Worm (Caenorhabditis elegans) whole organism, L2 larva: ENCODE data around the gene tbc-8.

Experiments
- C34F6.9 ChIP-seq: fragments of 150-350 bp; optimal IDR thresholded peaks from 2 replicates; lab custom pipeline; 2014; ENCODE audit warnings: missing biosample characterization, missing genetic modification characterization
- F13H6.1 ChIP-seq: sonication (generic microtip); optimal IDR thresholded peaks from 2 replicates; lab custom pipeline; 2016; ENCODE audit warnings: missing genetic modification characterization, missing compliant biosample characterization
- Y55F3AM.14 ChIP-seq: fragments of 200-800 bp; sonication (Bioruptor generic); optimal IDR thresholded peaks from 2 replicates; lab custom pipeline; 2018; ENCODE audit warnings: mild to moderate bottlenecking, missing genetic modification characterization, missing compliant biosample characterization
- ZK546.5 ChIP-seq: sonication (generic microtip); optimal IDR thresholded peaks from 2 replicates; lab custom pipeline; 2017; ENCODE audit warnings: missing biosample characterization, missing genetic modification characterization
- alr-1 ChIP-seq: fragments of 150-350 bp; optimal IDR thresholded peaks from 2 replicates; lab custom pipeline; 2014; ENCODE audit warnings: missing biosample characterization, missing genetic modification characterization
- ama-1 ChIP-seq: fragments of 150-350 bp; optimal IDR thresholded peaks from 2 replicates; lab custom pipeline; 2018; ENCODE audit warnings: inconsistent platforms
- blmp-1 ChIP-seq: sonication (generic microtip); optimal IDR thresholded peaks from 2 replicates; lab custom pipeline; 2017; ENCODE audit warnings: missing genetic modification characterization, mild to moderate bottlenecking, missing compliant biosample characterization, antibody characterized with exemption, moderate library complexity; ENCODE audit not compliant: insufficient read depth
- ceh-82 ChIP-seq: fragments of 150-350 bp; optimal IDR thresholded peaks from 2 replicates; lab custom pipeline; 2014; ENCODE audit warnings: missing biosample characterization, missing genetic modification characterization
- crh-2 ChIP-seq: sonication (generic microtip); optimal IDR thresholded peaks from 2 replicates; lab custom pipeline; 2017; ENCODE audit warnings: missing biosample characterization, missing genetic modification characterization
- elt-3 ChIP-seq: sonication (generic microtip); optimal IDR thresholded peaks from 2 replicates; lab custom pipeline; 2017; ENCODE audit warnings: missing biosample characterization, missing genetic modification characterization
- fos-1 ChIP-seq: fragments of 150-350 bp; optimal IDR thresholded peaks from 2 replicates; lab custom pipeline; 2014; ENCODE audit warnings: missing biosample characterization, missing genetic modification characterization
- gmeb-1 ChIP-seq: fragments of 150-350 bp; optimal IDR thresholded peaks from 2 replicates; lab custom pipeline; 2014; ENCODE audit warnings: missing biosample characterization, missing genetic modification characterization
- lin-11 ChIP-seq: fragments of 150-350 bp; sonication (generic microtip); optimal IDR thresholded peaks from 2 replicates; lab custom pipeline; 2014; ENCODE audit warnings: missing biosample characterization, missing genetic modification characterization, inconsistent platforms, mixed read lengths
- lsy-2 ChIP-seq, 2 experiments: fragments of 150-350 bp in 1 of 2; sonication (generic microtip) in 1 of 2; optimal IDR thresholded peaks; 2 replicates each; lab custom pipeline; 2014 to 2017; ENCODE audit warnings: missing biosample characterization in 2 of 2, missing genetic modification characterization in 2 of 2
- mab-5 ChIP-seq: fragments of 150-350 bp; optimal IDR thresholded peaks from 2 replicates; lab custom pipeline; 2014; ENCODE audit warnings: missing biosample characterization, missing genetic modification characterization
- mbf-1 ChIP-seq: sonication (generic microtip); optimal IDR thresholded peaks from 2 replicates; lab custom pipeline; 2017; ENCODE audit warnings: missing biosample characterization, missing genetic modification characterization
- nhr-10 ChIP-seq: sonication (generic microtip); optimal IDR thresholded peaks from 2 replicates; lab custom pipeline; 2017; ENCODE audit warnings: missing biosample characterization, missing genetic modification characterization
- nhr-12 ChIP-seq: fragments of 150-350 bp; optimal IDR thresholded peaks from 2 replicates; lab custom pipeline; 2014; ENCODE audit warnings: missing biosample characterization, missing genetic modification characterization
- nhr-129 ChIP-seq: fragments of 150-350 bp; optimal IDR thresholded peaks from 2 replicates; lab custom pipeline; 2014; ENCODE audit warnings: missing biosample characterization, missing genetic modification characterization
- nhr-25 ChIP-seq: fragments of 150-350 bp; sonication (generic microtip); optimal IDR thresholded peaks from 3 replicates; lab custom pipeline; 2014; ENCODE audit warnings: missing biosample characterization, missing genetic modification characterization
- nhr-6 ChIP-seq: fragments of 150-350 bp; optimal IDR thresholded peaks from 2 replicates; lab custom pipeline; 2014; ENCODE audit warnings: missing biosample characterization, missing genetic modification characterization
- skn-1 ChIP-seq: sonication (generic microtip); optimal IDR thresholded peaks from 2 replicates; lab custom pipeline; 2017; ENCODE audit warnings: missing biosample characterization, missing genetic modification characterization
- sma-3 ChIP-seq: sonication (generic microtip); optimal IDR thresholded peaks from 2 replicates; lab custom pipeline; 2016; ENCODE audit warnings: missing genetic modification reagents, missing genetic modification characterization, missing compliant biosample characterization
- snpc-4 ChIP-seq: fragments of 150-350 bp; optimal IDR thresholded peaks from 2 replicates; lab custom pipeline; 2014; ENCODE audit warnings: missing biosample characterization, missing genetic modification characterization
- unc-55 ChIP-seq: fragments of 150-350 bp; sonication (generic microtip); optimal IDR thresholded peaks from 3 replicates; lab custom pipeline; 2014; ENCODE audit warnings: missing biosample characterization, missing genetic modification reagents, missing genetic modification characterization
- unc-62 ChIP-seq: fragments of 150-350 bp; optimal IDR thresholded peaks from 2 replicates; lab custom pipeline; 2014; ENCODE audit warnings: missing biosample characterization, missing genetic modification reagents, missing genetic modification characterization
- zag-1 ChIP-seq: fragments of 150-350 bp; optimal IDR thresholded peaks from 2 replicates; lab custom pipeline; 2014; ENCODE audit warnings: missing biosample characterization, missing genetic modification characterization
- ztf-11 ChIP-seq: sonication (generic microtip); optimal IDR thresholded peaks from 2 replicates; lab custom pipeline; 2017; ENCODE audit warnings: missing biosample characterization, missing genetic modification characterization
- ztf-4 ChIP-seq: fragments of 150-350 bp; optimal IDR thresholded peaks from 2 replicates; lab custom pipeline; 2014; ENCODE audit warnings: missing biosample characterization, missing genetic modification characterization

Gene tbc-8

ce11 chrIII:10357598-10358186 lies 7.1 kb upstream of the tbc-8 start, which contains the start of gene umps-1 (continued):
- TF ChIP-seq Y55F3AM.14 (GFP tag; lab: Kevin White, UChicago) (no peak), sma-3 (GFP tag; lab: Kevin White, UChicago) (peak; percentile 80), zag-1 (tag; lab: Kevin White, UChicago) (no peak), ceh-82 (no peak), unc-55 (GFP tag; lab: Kevin White, UChicago) (peak; percentile 82), nhr-6 (tag; lab: Kevin White, UChicago) (peak; percentile 50), gmeb-1 (tag; lab: Kevin White, UChicago) (peak; percentile 98), blmp-1 (tag; lab: Kevin White, UChicago) (no peak), F13H6.1 (tag; lab: Kevin White, UChicago) (peak; percentile 37), C34F6.9 (peak; percentile 72), nhr-10 (tag; lab: Kevin White, UChicago) (no peak), alr-1 (tag; lab: Kevin White, UChicago) (no peak)

- TF ChIP-seq nhr-12 (tag; lab: Kevin White, UChicago) (no peak), C34F6.9 (peak; percentile 31), crh-2 (tag; lab: Kevin White, UChicago) (peak; percentile 6), elt-3 (tag; lab: Kevin White, UChicago) (no peak), ama-1 (lab: Kevin White, UChicago) (no peak)
- TF ChIP-seq, all 48 proteins: peak for 2
Measured at ce11 chrIII:10358751-10359150, 6.0 kb upstream of the tbc-8 start.

- TF ChIP-seq elt-3 (tag; lab: Kevin White, UChicago), result no peak
- TF ChIP-seq crh-2 (tag; lab: Kevin White, UChicago), result no peak
- no peak for TF ChIP-seq nhr-25 (tag; lab: Kevin White, UChicago)
- TF ChIP-seq ztf-11 (tag; lab: Kevin White, UChicago), result no peak
- no peak for TF ChIP-seq sma-3 (GFP tag; lab: Kevin White, UChicago)
- no peak for TF ChIP-seq unc-62 (GFP tag; lab: Kevin White, UChicago)
- no peak for TF ChIP-seq lsy-2 (tag; optimal IDR thresholded peaks at IDR 0.05; lab: Kevin White, UChicago)
- TF ChIP-seq nhr-10 (tag; lab: Kevin White, UChicago), result no peak
- no peak for TF ChIP-seq gmeb-1 (tag; lab: Kevin White, UChicago)
- no peak for TF ChIP-seq skn-1 (tag; lab: Kevin White, UChicago)
- TF ChIP-seq alr-1 (tag; lab: Kevin White, UChicago), result no peak
Measured at ce11 chrIII:10359916-10360315, 4.8 kb upstream of the tbc-8 start.

- no peak for TF ChIP-seq mbf-1 (tag; lab: Kevin White, UChicago)
- no peak for TF ChIP-seq unc-55 (GFP tag; lab: Kevin White, UChicago)
- TF ChIP-seq skn-1 (tag; lab: Kevin White, UChicago), result no peak
- TF ChIP-seq ZK546.5 (tag; lab: Kevin White, UChicago), result no peak
Measured at ce11 chrIII:10361456-10361855, 3.3 kb upstream of the tbc-8 start.

ce11 chrIII:10362920-10363319 lies 1.8 kb upstream of the tbc-8 start:
- TF ChIP-seq fos-1 (no peak), lsy-2 (tag; optimal IDR thresholded peaks at IDR 0.05; lab: Kevin White, UChicago) (peak in 1 of 2 experiments; percentile 47)

- TF ChIP-seq ztf-4 (tag; lab: Kevin White, UChicago) (no peak), unc-55 (GFP tag; lab: Kevin White, UChicago) (peak; percentile 44), nhr-129 (tag; lab: Kevin White, UChicago) (peak; percentile 18), C34F6.9 (peak; percentile 45), zag-1 (tag; lab: Kevin White, UChicago) (peak; percentile 10), lsy-2 (tag; optimal IDR thresholded peaks at IDR 0.05; lab: Kevin White, UChicago) (peak in 1 of 2 experiments; percentile 24)
Measured at ce11 chrIII:10367355-10367909, 2.7 kb downstream of the tbc-8 start.

- TF ChIP-seq nhr-12 (tag; lab: Kevin White, UChicago) (no peak), snpc-4 (tag; lab: Kevin White, UChicago) (no peak), lin-11 (tag; lab: Kevin White, UChicago) (no peak), mab-5 (tag; lab: Kevin White, UChicago) (no peak), ZK546.5 (tag; lab: Kevin White, UChicago) (no peak), sma-3 (GFP tag; lab: Kevin White, UChicago) (no peak), Y55F3AM.14 (GFP tag; lab: Kevin White, UChicago) (no peak)
- TF ChIP-seq, all 48 proteins: peak for 0
Measured at ce11 chrIII:10373845-10374244, 9.1 kb downstream of the tbc-8 start.
